Worm (Caenorhabditis elegans): Measurements from ENCODE around the gene F58E6.13.

F58E6.13 gene

DNA sequence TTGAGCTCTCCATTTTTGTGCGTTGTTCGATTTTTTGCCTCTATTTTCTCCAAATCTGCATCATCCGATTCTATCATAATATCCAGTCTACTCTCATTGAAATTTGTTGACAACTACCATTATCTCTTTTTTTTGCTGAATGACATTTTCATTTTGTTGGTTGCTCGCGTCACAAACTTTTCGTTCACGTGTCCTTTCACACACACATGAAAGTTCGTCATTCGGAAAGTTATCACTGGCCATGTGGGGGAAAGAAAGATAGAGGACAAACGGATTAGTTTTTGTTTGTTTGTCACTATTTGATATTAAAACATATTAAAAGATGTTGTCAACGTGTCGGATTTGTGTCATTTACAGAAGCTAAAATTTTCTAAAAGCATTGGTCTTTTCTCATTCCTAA, 50.0 kb downstream of the F58E6.13 start:
- TF ChIP-seq let-607 (tag; optimal IDR thresholded peaks at IDR 0.05) (peak in 1 of 2 experiments; percentile 52), nhr-80 (tag; optimal IDR thresholded peaks at IDR 0.05) (peak; percentile 30), bed-2 (GFP tag; IDR thresholded peaks at IDR 0.05) (no peak)

DNA sequence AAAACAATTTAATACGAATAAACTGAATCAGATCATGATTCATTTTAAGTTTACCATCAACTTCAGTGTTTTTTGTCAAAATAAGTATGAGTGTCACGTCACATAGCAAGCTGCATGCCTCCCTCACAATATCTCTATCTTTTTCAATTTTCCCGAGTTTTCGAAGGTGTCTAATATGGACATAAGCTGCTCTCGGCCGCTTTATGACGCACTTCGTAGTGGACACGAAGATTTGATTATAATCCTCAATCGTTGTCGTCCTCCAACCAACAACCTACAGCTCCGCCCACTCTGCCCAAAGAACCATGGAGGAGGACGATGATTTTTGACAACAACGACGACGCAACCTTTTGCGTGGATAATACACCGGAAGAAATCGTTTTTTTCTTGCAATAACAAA, 51.0 kb downstream of the F58E6.13 start:
- TF ChIP-seq mxl-1 (tag; optimal IDR thresholded peaks at IDR 0.05) = no peak
- no peak for TF ChIP-seq tbp1 (GFP tag; optimal IDR thresholded peaks at IDR 0.05)
- no peak for TF ChIP-seq ceh-91 (GFP tag; IDR thresholded peaks at IDR 0.05)
- TF ChIP-seq F23B12.7 (tag; optimal IDR thresholded peaks at IDR 0.05; ENCODE audit: insufficient read depth) = no peak
- TF ChIP-seq madf-3 (GFP tag; IDR thresholded peaks at IDR 0.05) = no peak
- no peak for TF ChIP-seq madf-10 (tag; optimal IDR thresholded peaks at IDR 0.05)
- TF ChIP-seq nhr-179 (tag; optimal IDR thresholded peaks at IDR 0.05) = no peak
- no peak for TF ChIP-seq F37B4.10 (GFP tag; IDR thresholded peaks at IDR 0.05)
- TF ChIP-seq Y79H2A.3 (GFP tag; conservative IDR thresholded peaks at IDR 0.05) = no peak
- no peak for TF ChIP-seq sptf-2 (GFP tag; optimal IDR thresholded peaks at IDR 0.05)
- no peak for TF ChIP-seq him-1 (tag; optimal IDR thresholded peaks at IDR 0.05)
- TF ChIP-seq dox-1 (GFP tag; IDR thresholded peaks at IDR 0.05) = no peak
- TF ChIP-seq Y53G8AR.9 (GFP tag; conservative IDR thresholded peaks at IDR 0.05) = no peak

DNA sequence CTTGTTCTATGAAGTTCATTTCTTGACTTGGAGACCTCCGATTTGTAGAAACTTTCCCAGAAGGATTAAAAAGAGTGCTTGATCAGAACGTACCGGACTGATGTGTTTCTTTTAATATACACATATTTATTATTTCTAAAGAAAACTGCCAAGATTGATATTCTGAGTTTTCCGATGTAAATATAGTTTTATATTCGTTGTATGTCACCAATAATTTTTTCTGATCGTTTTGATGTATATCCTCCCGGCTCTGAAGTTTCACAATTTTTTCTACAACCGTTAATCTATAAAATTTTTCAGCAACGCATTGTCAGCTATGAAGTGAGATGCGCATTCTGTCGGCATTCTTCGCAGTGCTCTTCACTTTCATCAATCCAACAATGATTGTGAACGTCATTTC, 51.5 kb downstream of the F58E6.13 start, which contains the start of gene F46B6.9:
TSS of gene F46B6.9 (plus strand) at position 301 of the 400 bp plus-strand sequence.
- TF ChIP-seq ceh-79 (tag; optimal IDR thresholded peaks at IDR 0.05) = no peak
- no peak for TF ChIP-seq T26A5.8 (tag; optimal IDR thresholded peaks at IDR 0.05)
- TF ChIP-seq mxl-1 (tag; optimal IDR thresholded peaks at IDR 0.05) = no peak
- no peak for TF ChIP-seq pha-4 (tag; optimal IDR thresholded peaks at IDR 0.05)
- TF ChIP-seq unc-62 (GFP tag; optimal IDR thresholded peaks at IDR 0.05) = no peak
- no peak for TF ChIP-seq atf-7 (tag; optimal IDR thresholded peaks at IDR 0.05)
- no peak for TF ChIP-seq zim-3 (tag; optimal IDR thresholded peaks at IDR 0.05)
- TF ChIP-seq F39B2.1 (GFP tag; IDR thresholded peaks at IDR 0.05) = no peak
- TF ChIP-seq F55B11.4 (tag; optimal IDR thresholded peaks at IDR 0.05; ENCODE audit: borderline replicate concordance, insufficient read depth) = no peak
- TF ChIP-seq lag-1 (GFP tag; IDR thresholded peaks at IDR 0.05) = no peak
- no peak for TF ChIP-seq madf-8 (GFP tag; conservative IDR thresholded peaks at IDR 0.05)
- no peak for TF ChIP-seq bed-2 (GFP tag; IDR thresholded peaks at IDR 0.05)

DNA sequence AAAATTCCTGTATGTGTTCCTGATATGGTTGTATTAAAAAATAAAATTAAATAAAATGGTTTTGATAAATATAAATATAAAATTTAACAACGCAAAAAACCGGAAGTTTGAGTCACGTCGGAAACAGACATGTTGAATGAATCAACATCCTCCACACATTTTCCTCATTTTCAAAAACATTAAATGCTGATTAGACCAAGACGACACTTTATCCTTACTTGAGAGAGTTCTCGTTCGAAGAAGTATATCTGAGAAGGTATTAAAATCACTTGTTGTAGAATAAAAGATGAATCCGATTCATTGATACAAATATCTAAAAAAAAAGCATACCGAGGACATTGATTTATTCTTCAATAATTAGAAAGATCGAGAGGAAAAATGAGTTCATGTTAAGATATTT, 53.2 kb downstream of the F58E6.13 start:
- TF ChIP-seq Y53F4B.3 (GFP tag; IDR thresholded peaks at IDR 0.05) = no peak
- no peak for TF ChIP-seq die-1 (tag; optimal IDR thresholded peaks at IDR 0.05)
- no peak for TF ChIP-seq chd-7 (tag; optimal IDR thresholded peaks at IDR 0.05)

Data from whole organism, young adult.